Worm (Caenorhabditis elegans) whole organism, L2 larva: Measurements from ENCODE around the gene C01F6.14.
A peak's percentile ranks its signal among the peaks of the same experiment; 100 is the strongest.

ENCODE experiments used
- C34F6.9 ChIP-seq: fragments of 150-350 bp; optimal IDR thresholded peaks from 2 replicates; lab custom pipeline; 2014; ENCODE audit warnings: missing biosample characterization, missing genetic modification characterization
- F13H6.1 ChIP-seq: sonication (generic microtip); optimal IDR thresholded peaks from 2 replicates; lab custom pipeline; 2016; ENCODE audit warnings: missing genetic modification characterization, missing compliant biosample characterization
- R02D3.7 ChIP-seq: fragments of 150-350 bp; optimal IDR thresholded peaks from 2 replicates; lab custom pipeline; 2014; ENCODE audit warnings: missing biosample characterization, missing genetic modification characterization
- Y55F3AM.14 ChIP-seq: fragments of 200-800 bp; sonication (Bioruptor generic); optimal IDR thresholded peaks from 2 replicates; lab custom pipeline; 2018; ENCODE audit warnings: mild to moderate bottlenecking, missing genetic modification characterization, missing compliant biosample characterization
- ZK546.5 ChIP-seq: sonication (generic microtip); optimal IDR thresholded peaks from 2 replicates; lab custom pipeline; 2017; ENCODE audit warnings: missing biosample characterization, missing genetic modification characterization
- aly-2 ChIP-seq: fragments of 150-350 bp; optimal IDR thresholded peaks from 2 replicates; lab custom pipeline; 2014; ENCODE audit warnings: missing biosample characterization, missing genetic modification characterization
- ama-1 ChIP-seq: fragments of 150-350 bp; optimal IDR thresholded peaks from 2 replicates; lab custom pipeline; 2018; ENCODE audit warnings: inconsistent platforms
- blmp-1 ChIP-seq: sonication (generic microtip); optimal IDR thresholded peaks from 2 replicates; lab custom pipeline; 2017; ENCODE audit warnings: missing genetic modification characterization, mild to moderate bottlenecking, missing compliant biosample characterization, antibody characterized with exemption, moderate library complexity; ENCODE audit not compliant: insufficient read depth
- ceh-16 ChIP-seq: fragments of 150-350 bp; optimal IDR thresholded peaks from 2 replicates; lab custom pipeline; 2014; ENCODE audit warnings: missing biosample characterization, missing genetic modification characterization
- ceh-82 ChIP-seq: fragments of 150-350 bp; optimal IDR thresholded peaks from 2 replicates; lab custom pipeline; 2014; ENCODE audit warnings: missing biosample characterization, missing genetic modification characterization
- crh-2 ChIP-seq: sonication (generic microtip); optimal IDR thresholded peaks from 2 replicates; lab custom pipeline; 2017; ENCODE audit warnings: missing biosample characterization, missing genetic modification characterization
- egl-27 ChIP-seq: sonication (generic microtip); optimal IDR thresholded peaks from 3 replicates; lab custom pipeline; 2017; ENCODE audit warnings: missing biosample characterization, missing genetic modification reagents, missing genetic modification characterization
- elt-1 ChIP-seq: fragments of 150-350 bp; optimal IDR thresholded peaks from 2 replicates; lab custom pipeline; 2014; ENCODE audit warnings: missing biosample characterization, missing genetic modification characterization
- elt-3 ChIP-seq: sonication (generic microtip); optimal IDR thresholded peaks from 2 replicates; lab custom pipeline; 2017; ENCODE audit warnings: missing biosample characterization, missing genetic modification characterization
- gmeb-1 ChIP-seq: fragments of 150-350 bp; optimal IDR thresholded peaks from 2 replicates; lab custom pipeline; 2014; ENCODE audit warnings: missing biosample characterization, missing genetic modification characterization
- lin-11 ChIP-seq: fragments of 150-350 bp; sonication (generic microtip); optimal IDR thresholded peaks from 2 replicates; lab custom pipeline; 2014; ENCODE audit warnings: missing biosample characterization, missing genetic modification characterization, inconsistent platforms, mixed read lengths
- lin-13 ChIP-seq: fragments of 150-350 bp; optimal IDR thresholded peaks from 2 replicates; lab custom pipeline; 2014; ENCODE audit warnings: missing biosample characterization, missing genetic modification reagents, missing genetic modification characterization
- lin-39 ChIP-seq: fragments of 150-350 bp; optimal IDR thresholded peaks from 2 replicates; lab custom pipeline; 2014; ENCODE audit warnings: missing biosample characterization, missing genetic modification reagents, missing genetic modification characterization
- lsy-2 ChIP-seq, 2 experiments: fragments of 150-350 bp in 1 of 2; sonication (generic microtip) in 1 of 2; optimal IDR thresholded peaks; 2 replicates each; lab custom pipeline; 2014 to 2017; ENCODE audit warnings: missing biosample characterization in 2 of 2, missing genetic modification characterization in 2 of 2
- mab-5 ChIP-seq: fragments of 150-350 bp; optimal IDR thresholded peaks from 2 replicates; lab custom pipeline; 2014; ENCODE audit warnings: missing biosample characterization, missing genetic modification characterization
- mbf-1 ChIP-seq: sonication (generic microtip); optimal IDR thresholded peaks from 2 replicates; lab custom pipeline; 2017; ENCODE audit warnings: missing biosample characterization, missing genetic modification characterization
- mdl-1 ChIP-seq, 2 experiments: fragments of 150-350 bp in 1 of 2; sonication (generic microtip) in 1 of 2; optimal IDR thresholded peaks; 2 replicates each; lab custom pipeline; 2017; ENCODE audit warnings: missing biosample characterization in 2 of 2, missing genetic modification characterization in 2 of 2
- nhr-11 ChIP-seq: fragments of 150-350 bp; optimal IDR thresholded peaks from 2 replicates; lab custom pipeline; 2014; ENCODE audit warnings: missing biosample characterization, missing genetic modification characterization
- nhr-12 ChIP-seq: fragments of 150-350 bp; optimal IDR thresholded peaks from 2 replicates; lab custom pipeline; 2014; ENCODE audit warnings: missing biosample characterization, missing genetic modification characterization
- nhr-21 ChIP-seq: fragments of 150-350 bp; optimal IDR thresholded peaks from 2 replicates; lab custom pipeline; 2014; ENCODE audit warnings: missing biosample characterization, missing genetic modification characterization
- nhr-23 ChIP-seq: fragments of 150-350 bp; optimal IDR thresholded peaks from 2 replicates; lab custom pipeline; 2014; ENCODE audit warnings: missing biosample characterization, missing genetic modification reagents, missing genetic modification characterization
- nhr-25 ChIP-seq: fragments of 150-350 bp; sonication (generic microtip); optimal IDR thresholded peaks from 3 replicates; lab custom pipeline; 2014; ENCODE audit warnings: missing biosample characterization, missing genetic modification characterization
- nhr-6 ChIP-seq: fragments of 150-350 bp; optimal IDR thresholded peaks from 2 replicates; lab custom pipeline; 2014; ENCODE audit warnings: missing biosample characterization, missing genetic modification characterization
- nhr-77 ChIP-seq: fragments of 150-350 bp; optimal IDR thresholded peaks from 2 replicates; lab custom pipeline; 2014; ENCODE audit warnings: missing biosample characterization, missing genetic modification characterization
- peb-1 ChIP-seq: fragments of 150-350 bp; optimal IDR thresholded peaks from 2 replicates; lab custom pipeline; 2014; ENCODE audit warnings: missing biosample characterization, missing genetic modification characterization
- sem-4 ChIP-seq: fragments of 150-350 bp; optimal IDR thresholded peaks from 2 replicates; lab custom pipeline; 2014; ENCODE audit warnings: missing biosample characterization, missing genetic modification reagents, missing genetic modification characterization
- skn-1 ChIP-seq: sonication (generic microtip); optimal IDR thresholded peaks from 2 replicates; lab custom pipeline; 2017; ENCODE audit warnings: missing biosample characterization, missing genetic modification characterization
- sma-3 ChIP-seq: sonication (generic microtip); optimal IDR thresholded peaks from 2 replicates; lab custom pipeline; 2016; ENCODE audit warnings: missing genetic modification reagents, missing genetic modification characterization, missing compliant biosample characterization
- sma-9 ChIP-seq, 2 experiments: fragments of 150-350 bp in 1 of 2; sonication (generic microtip) in 1 of 2; optimal IDR thresholded peaks; 2 replicates each; lab custom pipeline; 2014 to 2016; ENCODE audit warnings: missing genetic modification characterization in 2 of 2, mild to moderate bottlenecking in 1 of 2, missing biosample characterization in 1 of 2, missing compliant biosample characterization in 1 of 2, missing genetic modification reagents in 1 of 2, moderate library complexity in 1 of 2
- snpc-4 ChIP-seq: fragments of 150-350 bp; optimal IDR thresholded peaks from 2 replicates; lab custom pipeline; 2014; ENCODE audit warnings: missing biosample characterization, missing genetic modification characterization
- unc-39 ChIP-seq: fragments of 150-350 bp; optimal IDR thresholded peaks from 2 replicates; lab custom pipeline; 2014; ENCODE audit warnings: missing biosample characterization, missing genetic modification characterization
- unc-55 ChIP-seq: fragments of 150-350 bp; sonication (generic microtip); optimal IDR thresholded peaks from 3 replicates; lab custom pipeline; 2014; ENCODE audit warnings: missing biosample characterization, missing genetic modification reagents, missing genetic modification characterization
- unc-62 ChIP-seq: fragments of 150-350 bp; optimal IDR thresholded peaks from 2 replicates; lab custom pipeline; 2014; ENCODE audit warnings: missing biosample characterization, missing genetic modification reagents, missing genetic modification characterization
- zag-1 ChIP-seq: fragments of 150-350 bp; optimal IDR thresholded peaks from 2 replicates; lab custom pipeline; 2014; ENCODE audit warnings: missing biosample characterization, missing genetic modification characterization
- ztf-1 ChIP-seq: fragments of 200-800 bp; sonication (Bioruptor generic); conservative IDR thresholded peaks from 2 replicates; pipeline ENCODE4 v1.3.6; 2022; ENCODE audit warnings: missing genetic modification characterization, missing compliant biosample characterization

The C01F6.14 gene

ce11 chrIV:9095553-9095952 is 8.4 kb downstream of the C01F6.14 start, which contains the start of gene icln-1:
Gene icln-1 (minus strand): TSS chrIV:9095653.
- TF ChIP-seq ceh-16 (tag; lab: Kevin White, UChicago) (no peak), zag-1 (tag; lab: Kevin White, UChicago) (no peak), ceh-82 (no peak)

ce11 chrIV:9094356-9094755 is 9.6 kb downstream of the C01F6.14 start, which contains the start of gene mrpl-42:
Gene mrpl-42 (minus strand): TSS chrIV:9094456.
- TF ChIP-seq nhr-11 (tag; lab: Kevin White, UChicago) (no peak), lin-13 (no peak), unc-55 (no peak), mab-5 (tag; lab: Kevin White, UChicago) (no peak)
- TF ChIP-seq, all 48 proteins: peak for 0

- TF ChIP-seq skn-1 (tag; lab: Kevin White, UChicago) (no peak), snpc-4 (tag; lab: Kevin White, UChicago) (no peak), blmp-1 (tag; lab: Kevin White, UChicago) (no peak), ztf-1 (GFP tag; lab: Robert Waterston, UW) (no peak), egl-27 (no peak), nhr-77 (no peak), sma-3 (GFP tag; lab: Kevin White, UChicago) (no peak)
These were observed 10.0 kb downstream of the C01F6.14 start, which contains the start of gene lpl-1 for ce11 chrIV:9093932-9094331. Gene lpl-1 (minus strand): TSS chrIV:9094032.

- TF ChIP-seq F13H6.1 (tag; lab: Kevin White, UChicago) = peak; percentile 22
- no peak for TF ChIP-seq elt-3 (tag; lab: Kevin White, UChicago)
- no peak for TF ChIP-seq R02D3.7 (tag; lab: Kevin White, UChicago)
- TF ChIP-seq mbf-1 = no peak
- TF ChIP-seq lsy-2 (tag; optimal IDR thresholded peaks at IDR 0.05; lab: Kevin White, UChicago) = peak in 1 of 2 experiments; percentile 31
- no peak for TF ChIP-seq nhr-21 (tag; lab: Kevin White, UChicago)
- no peak for TF ChIP-seq unc-39
- peak; percentile 55 for TF ChIP-seq sem-4 (tag; lab: Kevin White, UChicago)
- TF ChIP-seq ztf-1 (GFP tag; lab: Robert Waterston, UW) = no peak
- TF ChIP-seq snpc-4 (tag; lab: Kevin White, UChicago) = no peak
- no peak for TF ChIP-seq nhr-6
- TF ChIP-seq Y55F3AM.14 (GFP tag; lab: Kevin White, UChicago) = no peak
- no peak for TF ChIP-seq lin-11 (tag; lab: Kevin White, UChicago)
- TF ChIP-seq ZK546.5 (tag; lab: Kevin White, UChicago) = no peak
- TF ChIP-seq zag-1 (tag; lab: Kevin White, UChicago) = peak; percentile 36
- TF ChIP-seq lin-39 (tag; lab: Kevin White, UChicago) = no peak
- no peak for TF ChIP-seq aly-2 (tag; lab: Kevin White, UChicago)
- TF ChIP-seq skn-1 (tag; lab: Kevin White, UChicago) = no peak
- TF ChIP-seq C34F6.9 (tag; lab: Kevin White, UChicago) = peak; percentile 42
- no peak for TF ChIP-seq ama-1
- no peak for TF ChIP-seq elt-1 (tag; lab: Kevin White, UChicago)
- peak; percentile 24 for TF ChIP-seq crh-2 (tag; lab: Kevin White, UChicago)
- TF ChIP-seq unc-62 (GFP tag; lab: Kevin White, UChicago) = no peak
- TF ChIP-seq gmeb-1 (tag; lab: Kevin White, UChicago) = no peak
- no peak for TF ChIP-seq nhr-25 (tag; lab: Kevin White, UChicago)
- no peak for TF ChIP-seq mab-5 (tag; lab: Kevin White, UChicago)
- no peak for TF ChIP-seq egl-27
- TF ChIP-seq blmp-1 (tag; lab: Kevin White, UChicago) = no peak
- no peak for TF ChIP-seq lin-13
- no peak for TF ChIP-seq nhr-23 (tag; lab: Kevin White, UChicago)
- TF ChIP-seq nhr-12 (tag; lab: Kevin White, UChicago) = no peak
- no peak for TF ChIP-seq unc-55
- no peak for TF ChIP-seq mdl-1 (tag; optimal IDR thresholded peaks at IDR 0.05; lab: Kevin White, UChicago)
- TF ChIP-seq ceh-82 = no peak
- TF ChIP-seq sma-9 (GFP tag; optimal IDR thresholded peaks at IDR 0.05; lab: Kevin White, UChicago) = no peak
- no peak for TF ChIP-seq sma-9 (tag; optimal IDR thresholded peaks at IDR 0.05; lab: Kevin White, UChicago)
- TF ChIP-seq peb-1 (tag; lab: Kevin White, UChicago) = no peak
- TF ChIP-seq, all 48 proteins: peak for 6
These were observed 11.9 kb downstream of the C01F6.14 start for ce11 chrIV:9092011-9092410.
